Worm (Caenorhabditis elegans): Measurements from ENCODE around the gene C45B11.9.
A peak's percentile ranks its signal among the peaks of the same experiment; 100 is the strongest.

C45B11.9 gene

DNA sequence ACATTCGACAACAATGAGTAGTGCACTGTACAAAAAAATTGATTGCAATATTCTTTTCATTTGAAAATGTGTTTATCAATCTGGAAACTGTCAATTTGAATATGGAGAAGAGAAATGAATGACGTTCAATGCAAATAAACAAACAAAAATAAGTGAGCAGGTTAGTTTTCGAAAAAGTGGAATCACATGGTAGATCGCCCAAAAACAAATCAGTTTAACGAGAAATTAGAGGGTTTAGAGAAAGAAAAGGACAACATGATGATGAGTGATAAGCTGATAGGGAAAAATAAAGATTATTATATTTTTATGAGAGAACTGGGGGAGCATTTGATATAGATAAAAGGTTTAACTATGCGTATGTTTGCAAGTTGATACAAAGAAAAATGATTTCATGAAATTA, 29.2 kb downstream of the C45B11.9 start, which contains the start of gene T04C12.8:
TSS of gene T04C12.8 (minus strand) at position 82 of the 400 bp plus-strand sequence.
- TF ChIP-seq unc-130 (GFP tag; optimal IDR thresholded peaks at IDR 0.05) (no peak), nhr-28 (tag; optimal IDR thresholded peaks at IDR 0.05) (peak; percentile 86), daf-8 (GFP tag; IDR thresholded peaks at IDR 0.05) (no peak), saeg-2 (GFP tag; IDR thresholded peaks at IDR 0.05) (peak; percentile 65; the same call in 1 of the 2 replicates), D1046.2 (GFP tag; IDR thresholded peaks at IDR 0.05) (no peak), dve-1 (tag; optimal IDR thresholded peaks at IDR 0.05; ENCODE audit: insufficient read depth) (peak; percentile 96), Y5F2A.4 (GFP tag; optimal IDR thresholded peaks at IDR 0.05) (no peak), fos-1 (tag; optimal IDR thresholded peaks at IDR 0.05) (no peak), ama-1 (optimal IDR thresholded peaks at IDR 0.05) (no peak), ztf-7 (tag; optimal IDR thresholded peaks at IDR 0.05) (no peak), zip-2 (tag; optimal IDR thresholded peaks at IDR 0.05) (no peak), tra-1 (GFP tag; IDR thresholded peaks at IDR 0.05) (peak; percentile 61; the same call in 1 of the 2 replicates), hmg-1.1 (GFP tag; IDR thresholded peaks at IDR 0.05) (no peak), ZK546.5 (tag; optimal IDR thresholded peaks at IDR 0.05) (no peak), nhr-77 (tag; optimal IDR thresholded peaks at IDR 0.05) (peak; percentile 92), duxl-1 (tag; optimal IDR thresholded peaks at IDR 0.05; ENCODE audit: poor library complexity) (no peak), zfp-3 (GFP tag; conservative IDR thresholded peaks at IDR 0.05) (no peak), F10B5.3 (tag; optimal IDR thresholded peaks at IDR 0.05) (no peak), nhr-41 (GFP tag; IDR thresholded peaks at IDR 0.05) (no peak), ceh-32 (tag; optimal IDR thresholded peaks at IDR 0.05; ENCODE audit: poor library complexity) (no peak), Y48G9A.11 (GFP tag; IDR thresholded peaks at IDR 0.05) (no peak), nhr-10 (tag; optimal IDR thresholded peaks at IDR 0.05) (no peak), dpl-1 (GFP tag; optimal IDR thresholded peaks at IDR 0.05) (no peak), zfp-2 (tag; optimal IDR thresholded peaks at IDR 0.05) (no peak), ceh-62 (tag; optimal IDR thresholded peaks at IDR 0.05) (no peak), unc-39 (tag; optimal IDR thresholded peaks at IDR 0.05) (no peak), lsy-2 (tag; optimal IDR thresholded peaks at IDR 0.05) (peak in 1 of 2 experiments; percentile 53), mes-2 (tag; optimal IDR thresholded peaks at IDR 0.05; ENCODE audit: poor library complexity, severe bottlenecking) (no peak), tag-97 (GFP tag; IDR thresholded peaks at IDR 0.05) (no peak), lin-38 (GFP tag; IDR thresholded peaks at IDR 0.05) (no peak), nhr-237 (tag; optimal IDR thresholded peaks at IDR 0.05) (no peak), arid-1 (GFP tag; conservative IDR thresholded peaks at IDR 0.05) (no peak), skn-1 (tag; optimal IDR thresholded peaks at IDR 0.05) (no peak), zag-1 (tag; optimal IDR thresholded peaks at IDR 0.05) (no peak), gei-8 (GFP tag; optimal IDR thresholded peaks at IDR 0.05) (no peak), lin-29 (GFP tag; IDR thresholded peaks at IDR 0.05) (no peak), mep-1 (tag; optimal IDR thresholded peaks at IDR 0.05) (peak; percentile 20), egl-43 (GFP tag; IDR thresholded peaks at IDR 0.05) (no peak), vab-7 (GFP tag; IDR thresholded peaks at IDR 0.05) (no peak), daf-16 (GFP tag; optimal IDR thresholded peaks at IDR 0.05) (peak in 1 of 2 experiments; percentile 86), daf-16 (tag; optimal IDR thresholded peaks at IDR 0.05) (peak; percentile 99), F37D6.2 (tag; optimal IDR thresholded peaks at IDR 0.05) (no peak), ceh-44 (GFP tag; IDR thresholded peaks at IDR 0.05) (no peak), aly-2 (tag; optimal IDR thresholded peaks at IDR 0.05) (no peak), lim-7 (GFP tag; IDR thresholded peaks at IDR 0.05) (no peak), lin-13 (GFP tag; optimal IDR thresholded peaks at IDR 0.05) (no peak), F49E8.2 (tag; optimal IDR thresholded peaks at IDR 0.05; ENCODE audit: borderline replicate concordance) (no peak), aha-1 (tag) (no peak), lin-1 (GFP tag; IDR thresholded peaks at IDR 0.05) (peak; percentile 52), spr-1 (tag; optimal IDR thresholded peaks at IDR 0.05) (no peak), nhr-6 (tag; optimal IDR thresholded peaks at IDR 0.05) (no peak), mdl-1 (tag; optimal IDR thresholded peaks at IDR 0.05) (peak in 1 of 2 experiments; percentile 77), F26F4.8 (GFP tag; conservative IDR thresholded peaks at IDR 0.05) (no peak)

Measured in whole organism, L4 larva.